Fruit fly (Drosophila melanogaster): ENCODE data around the gene CG6067.

- TF ChIP-seq psq (optimal IDR thresholded peaks at IDR 0.05) = no peak
- no peak for TF ChIP-seq CG8478 (optimal IDR thresholded peaks at IDR 0.05)
- TF ChIP-seq usp (GFP tag; optimal IDR thresholded peaks at IDR 0.05) = no peak
- TF ChIP-seq Dll (optimal IDR thresholded peaks at IDR 0.05) = no peak
- TF ChIP-seq EcR (GFP tag; optimal IDR thresholded peaks at IDR 0.05) = no peak
Measured at dm6 chrX:5955207-5955679, at the start of gene CG6067.
